Fruit fly (Drosophila melanogaster) whole organism, larva: ENCODE measurements around the gene Gnmt.
A peak's percentile ranks its signal among the peaks of the same experiment; 100 is the strongest.
"Not testable (repeated sequence)": the region's sequence is repeated elsewhere in the genome, so short reads cannot be mapped to it uniquely, and the experiment has no call there.

Experiments
- noc ChIP-seq: fragments of 200-800 bp; sonication (Bioruptor generic); optimal IDR thresholded peaks from 3 replicates; lab custom pipeline; 2019; ENCODE audit warnings: missing biosample characterization, mild to moderate bottlenecking, missing genetic modification characterization, moderate library complexity

Gnmt gene

DNA sequence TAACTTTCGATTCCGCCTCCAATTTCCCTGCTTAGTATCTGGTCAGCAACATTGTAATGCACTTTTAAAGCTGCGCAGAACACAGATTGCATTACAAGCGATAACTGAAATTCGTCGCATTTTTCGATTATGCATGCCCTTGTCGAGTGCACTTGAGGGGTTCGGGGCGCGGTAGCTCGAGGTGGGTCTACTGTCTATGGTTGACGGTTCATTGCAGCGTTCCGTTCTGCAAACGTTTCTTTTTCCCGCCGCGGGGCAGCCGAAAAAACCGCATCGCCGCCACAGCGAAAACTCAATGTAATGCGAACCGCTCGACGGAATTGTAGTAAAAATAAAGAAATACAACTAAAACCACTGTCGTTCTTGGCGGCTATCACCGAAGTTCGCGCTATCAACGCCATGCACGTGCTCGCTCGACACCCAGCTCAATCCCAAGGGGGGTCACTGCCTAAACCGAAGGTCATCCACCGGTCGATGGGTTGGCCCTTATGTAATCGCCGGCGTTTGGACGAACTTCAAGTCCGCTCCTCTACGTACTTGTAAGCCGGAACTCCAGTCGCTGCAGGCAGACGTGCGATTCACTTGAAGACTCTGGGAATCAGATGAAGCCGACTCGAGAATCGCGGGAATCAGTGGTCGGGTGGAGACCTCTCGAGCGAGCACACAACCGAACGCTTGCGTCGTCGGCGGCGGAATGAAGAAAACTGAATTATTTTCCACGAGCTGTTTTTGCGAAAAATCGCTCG, 14.4 kb downstream of the Gnmt start, which contains the start of gene kar:
Gene kar (minus strand): TSS at position 696 of the 746 bp plus-strand sequence.
- no peak for TF ChIP-seq noc (tag; lab: Kevin White, UChicago)

- no peak for TF ChIP-seq noc (tag; lab: Kevin White, UChicago)
Observed at dm6 chr3R:12691422-12692101, 17.2 kb downstream of the Gnmt start, which contains the start of gene Arp1. Gene Arp1 (plus strand): TSS chr3R:12691743.

DNA sequence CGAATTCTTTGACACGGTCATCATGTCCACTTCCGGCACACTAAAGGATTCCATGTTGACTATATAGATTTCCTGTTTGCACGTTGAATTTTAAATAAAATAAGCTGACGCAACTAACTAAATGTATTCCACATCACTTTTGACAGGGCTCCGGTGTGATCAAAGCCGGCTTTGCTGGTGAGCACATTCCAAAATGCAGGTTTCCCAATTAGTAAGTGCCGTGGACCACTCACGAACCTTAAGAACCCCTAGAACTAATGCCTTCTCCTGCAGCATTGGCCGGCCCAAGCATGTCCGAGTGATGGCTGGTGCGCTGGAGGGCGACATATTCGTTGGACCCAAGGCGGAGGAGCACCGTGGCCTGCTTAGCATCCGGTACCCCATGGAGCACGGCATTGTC, 18.1 kb downstream of the Gnmt start, which contains the start of gene CG31347:
Gene CG31347 (minus strand): TSS at position 101 of the 400 bp plus-strand sequence.
- no peak for TF ChIP-seq noc (tag; lab: Kevin White, UChicago)

dm6 chr3R:12694742-12695141, 20.3 kb downstream of the Gnmt start, which contains the start of the genes CG14391 and NijC:
Gene CG14391 (minus strand): TSS chr3R:12694842.
Gene NijC (plus strand): TSS chr3R:12695129.
- no peak for TF ChIP-seq noc (tag; lab: Kevin White, UChicago)

DNA sequence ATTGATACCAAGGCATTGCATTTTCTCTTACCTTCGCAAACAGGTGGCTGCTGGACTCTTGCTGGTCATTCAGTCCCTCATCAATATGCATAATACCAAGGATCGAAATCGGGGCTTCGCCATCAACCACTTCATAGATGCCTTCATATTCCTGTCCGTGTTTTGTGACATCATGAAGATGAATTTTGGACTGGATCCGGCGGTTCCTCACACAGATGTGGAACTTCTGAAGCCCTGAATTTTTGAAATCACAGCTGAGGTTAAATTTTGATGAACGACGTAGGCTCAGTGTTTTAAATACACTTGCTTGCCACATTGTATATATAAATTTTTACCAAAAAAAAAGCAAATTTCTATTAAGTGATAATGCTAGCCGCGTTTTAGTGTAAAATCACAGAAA, 22.6 kb downstream of the Gnmt start, which contains the start of gene Past1:
Gene Past1 (plus strand): TSS at position 301 of the 400 bp plus-strand sequence.
- TF ChIP-seq noc (tag; lab: Kevin White, UChicago) = no peak

- peak; percentile 6 for TF ChIP-seq noc (tag; lab: Kevin White, UChicago)
Observed at dm6 chr3R:12697571-12698039, 23.2 kb downstream of the Gnmt start.

DNA sequence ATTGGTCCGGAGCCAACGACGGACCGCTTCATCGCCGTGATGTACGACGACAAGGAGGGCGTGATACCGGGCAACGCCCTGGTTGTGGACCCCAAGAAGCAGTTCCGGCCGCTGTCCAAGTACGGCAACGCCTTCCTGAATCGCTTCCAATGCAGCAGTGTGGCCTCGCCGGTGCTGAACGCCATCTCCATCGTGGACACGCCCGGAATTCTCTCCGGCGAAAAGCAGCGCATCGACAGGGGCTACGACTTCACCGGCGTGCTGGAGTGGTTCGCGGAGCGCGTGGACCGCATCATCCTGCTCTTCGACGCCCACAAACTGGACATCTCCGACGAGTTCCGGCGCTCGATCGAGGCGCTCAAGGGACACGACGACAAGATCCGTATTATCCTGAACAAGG, 24.0 kb downstream of the Gnmt start:
- TF ChIP-seq noc (tag; lab: Kevin White, UChicago) = no peak

dm6 chr3R:12699620-12700378, 25.4 kb downstream of the Gnmt start:
- peak; percentile 46 for TF ChIP-seq noc (tag; lab: Kevin White, UChicago)

DNA sequence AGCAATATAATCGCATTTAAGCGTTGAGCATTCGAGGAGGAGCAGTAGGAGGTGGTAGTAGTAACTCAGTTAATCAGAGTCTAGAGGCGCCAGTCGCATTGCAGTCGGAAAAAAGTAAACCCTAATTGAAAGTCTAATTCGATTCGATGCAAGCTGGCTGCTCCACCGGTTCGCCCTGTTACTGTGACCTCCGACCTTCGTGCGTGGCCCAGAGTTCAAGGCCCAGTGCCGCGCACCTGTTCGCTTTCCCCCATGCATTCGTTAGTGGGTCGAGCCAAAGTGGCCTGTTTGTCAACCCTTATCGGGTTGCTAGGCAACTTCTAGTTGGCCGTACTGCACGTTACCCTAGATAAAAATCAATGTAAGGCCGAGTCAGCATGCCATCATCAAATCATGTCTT, 26.0 kb downstream of the Gnmt start:
- TF ChIP-seq noc (tag; lab: Kevin White, UChicago) = no peak

DNA sequence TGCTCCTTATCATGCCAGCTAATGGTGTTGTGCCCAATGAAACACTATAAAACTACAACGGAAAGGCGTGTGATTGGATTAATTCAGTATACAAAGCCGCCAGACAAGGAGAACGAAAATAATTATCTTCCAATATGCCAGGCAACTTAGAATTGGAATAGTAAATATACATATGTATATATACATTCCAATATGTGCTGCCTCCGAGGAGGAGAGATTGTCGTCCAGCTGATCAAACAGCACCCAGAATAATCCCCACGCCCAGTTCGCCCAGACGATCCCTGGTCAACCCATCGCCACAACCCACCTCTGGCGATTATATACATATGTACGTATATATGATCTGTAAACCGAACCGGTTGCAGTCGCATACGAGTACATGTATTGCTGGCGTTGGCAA, 26.8 kb downstream of the Gnmt start:
- TF ChIP-seq noc (tag; lab: Kevin White, UChicago) = no peak

- no peak for TF ChIP-seq noc (tag; lab: Kevin White, UChicago)
Observed at dm6 chr3R:12701994-12702494, 27.6 kb downstream of the Gnmt start.

DNA sequence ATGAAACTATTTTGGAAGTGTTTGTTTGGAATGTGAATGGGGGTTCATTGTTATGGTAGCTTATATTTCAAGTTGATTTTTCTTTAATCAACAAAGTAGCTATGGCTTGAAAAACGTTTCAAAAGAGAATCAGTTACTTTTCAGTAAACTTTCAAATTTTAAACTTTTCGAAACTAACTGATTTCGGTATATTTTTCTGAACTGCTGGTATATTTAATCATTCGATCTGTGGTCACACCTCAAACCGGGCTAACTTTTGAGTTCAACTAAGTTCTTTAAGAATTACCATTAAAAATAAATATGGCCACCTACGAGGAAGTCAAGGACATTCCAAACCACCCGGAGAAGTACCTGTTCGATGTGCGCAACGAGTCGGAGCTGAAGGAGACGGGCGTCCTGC, 30.5 kb downstream of the Gnmt start, which contains the start of gene CG12279:
Gene CG12279 (plus strand): TSS at position 234 of the 400 bp plus-strand sequence.
- TF ChIP-seq noc (tag; lab: Kevin White, UChicago) = no peak

DNA sequence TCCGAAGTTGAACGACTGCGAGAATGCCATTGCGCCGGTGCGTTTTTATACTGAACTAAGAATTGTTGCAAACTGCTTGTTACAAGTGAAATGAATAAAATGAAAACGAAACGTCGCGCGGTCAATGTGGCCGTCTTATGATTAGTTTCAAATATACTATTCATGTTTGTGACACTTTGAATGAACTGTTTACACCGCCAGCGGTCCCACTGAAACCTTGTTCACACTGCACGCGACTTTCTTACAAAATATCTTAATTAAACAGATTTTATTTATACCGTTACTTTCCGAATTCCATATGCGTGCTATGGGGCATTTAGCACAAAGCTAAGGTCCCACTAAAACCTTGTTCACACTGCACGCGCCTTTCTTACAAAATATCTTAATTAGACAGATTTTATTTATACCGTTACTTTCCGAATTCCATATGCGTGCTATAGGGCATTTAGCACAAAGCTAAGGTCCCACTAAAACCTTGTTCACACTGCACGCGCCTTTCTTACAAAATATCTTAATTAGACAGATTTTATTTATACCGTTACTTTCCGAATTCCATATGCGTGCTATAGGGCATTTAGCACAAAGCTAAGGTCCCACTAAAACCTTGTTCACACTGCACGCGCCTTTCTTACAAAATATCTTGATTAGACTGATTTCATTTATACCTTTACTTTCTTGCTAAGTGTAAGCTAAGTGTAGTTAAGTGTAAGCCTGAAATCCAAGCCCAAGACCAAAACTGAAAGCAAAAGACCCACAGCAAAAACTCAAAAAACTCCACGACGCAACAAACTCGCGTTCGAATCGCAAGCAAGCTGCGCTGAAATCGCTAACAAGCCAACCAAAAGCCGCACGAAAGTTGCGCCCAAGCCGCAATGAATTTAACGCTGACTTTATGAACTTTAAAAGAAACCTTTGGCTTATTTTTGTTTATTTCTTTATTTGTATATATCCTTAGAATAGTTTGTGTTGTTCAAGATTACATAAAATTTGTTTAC, 38.1 kb downstream of the Gnmt start, which contains the start of gene PolQ:
Gene PolQ (minus strand): TSS at position 122 of the 995 bp plus-strand sequence.
- TF ChIP-seq noc (tag; lab: Kevin White, UChicago) = not testable (repeated sequence)

DNA sequence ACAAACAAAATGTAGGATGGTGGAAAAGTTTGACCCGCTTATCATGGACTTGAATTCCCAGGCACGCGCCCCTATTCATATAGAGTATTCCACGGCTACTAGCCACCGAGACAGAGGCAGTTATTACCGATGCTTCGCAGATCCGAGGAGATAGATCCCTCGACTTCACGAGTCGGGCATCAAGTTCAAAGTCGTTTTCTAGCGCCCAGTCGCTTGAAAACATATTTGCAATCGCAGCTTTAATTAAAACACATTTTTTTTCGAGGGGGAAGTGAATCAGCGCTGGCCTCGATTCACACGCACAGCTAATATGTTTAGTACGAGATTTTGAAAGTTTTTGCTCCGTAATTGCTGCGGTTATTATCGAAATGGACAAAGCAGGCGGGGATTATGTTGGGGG, 40.8 kb downstream of the Gnmt start:
- peak; percentile 63 for TF ChIP-seq noc (tag; lab: Kevin White, UChicago)
